Fruit fly (Drosophila melanogaster) whole organism, adult: ENCODE data around the gene E2f1.

Experiments
- CG11617 ChIP-seq: fragments of 200-800 bp; sonication (Bioruptor generic); optimal IDR thresholded peaks from 2 replicates; lab custom pipeline; 2017; ENCODE audit warnings: mild to moderate bottlenecking, missing biosample characterization, missing genetic modification reagents, missing genetic modification characterization
- CG12768 ChIP-seq: fragments of 200-800 bp; sonication (Bioruptor generic); optimal IDR thresholded peaks from 2 replicates; lab custom pipeline; 2017; ENCODE audit warnings: missing biosample characterization, missing genetic modification characterization, mild to moderate bottlenecking, moderate library complexity, missing genetic modification reagents
- CG14711 ChIP-seq: fragments of 200-800 bp; sonication (Bioruptor generic); optimal IDR thresholded peaks from 2 replicates; lab custom pipeline; 2018; ENCODE audit warnings: missing biosample characterization, mild to moderate bottlenecking, missing genetic modification characterization, moderate library complexity
- CG1620 ChIP-seq: fragments of 200-800 bp; sonication (Bioruptor generic); optimal IDR thresholded peaks from 2 replicates; lab custom pipeline; 2016; ENCODE audit warnings: missing biosample characterization, missing genetic modification characterization
- CG33017 ChIP-seq: fragments of 200-800 bp; sonication (Bioruptor generic); optimal IDR thresholded peaks from 2 replicates; lab custom pipeline; 2018; ENCODE audit warnings: missing biosample characterization, mild to moderate bottlenecking, missing genetic modification characterization, moderate library complexity
- CG5204 ChIP-seq: fragments of 200-800 bp; sonication (Bioruptor generic); optimal IDR thresholded peaks from 2 replicates; lab custom pipeline; 2016; ENCODE audit warnings: missing biosample characterization, missing genetic modification characterization
- CG7045 ChIP-seq: fragments of 200-800 bp; sonication (Bioruptor generic); optimal IDR thresholded peaks from 2 replicates; lab custom pipeline; 2017; ENCODE audit warnings: missing biosample characterization, mild to moderate bottlenecking, missing genetic modification characterization
- CG7101 ChIP-seq: fragments of 200-800 bp; sonication (Bioruptor generic); optimal IDR thresholded peaks from 2 replicates; lab custom pipeline; 2018; ENCODE audit warnings: missing biosample characterization, mild to moderate bottlenecking, missing genetic modification characterization, moderate library complexity
- Clk ChIP-seq: fragments of 200-800 bp; sonication (Bioruptor generic); optimal IDR thresholded peaks from 2 replicates; lab custom pipeline; 2017; ENCODE audit warnings: missing biosample characterization, missing genetic modification characterization
- Crg-1 ChIP-seq: fragments of 200-800 bp; sonication (Bioruptor generic); optimal IDR thresholded peaks from 2 replicates; lab custom pipeline; 2016; ENCODE audit warnings: missing biosample characterization, missing genetic modification characterization
- Hr96 ChIP-seq: fragments of 200-800 bp; sonication (Bioruptor generic); optimal IDR thresholded peaks from 2 replicates; lab custom pipeline; 2016; ENCODE audit warnings: missing biosample characterization, missing genetic modification characterization
- Mnt ChIP-seq: fragments of 200-800 bp; sonication (Bioruptor generic); optimal IDR thresholded peaks from 2 replicates; lab custom pipeline; 2016; ENCODE audit warnings: missing biosample characterization, mild to moderate bottlenecking, missing genetic modification characterization
- bab1 ChIP-seq: fragments of 200-800 bp; sonication (Bioruptor generic); optimal IDR thresholded peaks from 3 replicates; lab custom pipeline; 2019; ENCODE audit warnings: missing biosample characterization, mild to moderate bottlenecking, missing genetic modification characterization, moderate library complexity
- cic ChIP-seq: fragments of 200-800 bp; sonication (Bioruptor generic); optimal IDR thresholded peaks from 2 replicates; lab custom pipeline; 2017; ENCODE audit warnings: missing biosample characterization, mild to moderate bottlenecking, missing genetic modification characterization, moderate library complexity
- cnc ChIP-seq, 2 experiments: fragments of >200 bp; optimal IDR thresholded peaks; 2 replicates each; lab custom pipeline; 2017
- kay ChIP-seq: fragments of 200-800 bp; sonication (Bioruptor generic); peaks from one replicate; lab custom pipeline; 2016; ENCODE audit warnings: missing biosample characterization, missing genetic modification characterization, borderline replicate concordance
- ovo ChIP-seq: fragments of 200-800 bp; sonication (Bioruptor generic); optimal IDR thresholded peaks from 2 replicates; lab custom pipeline; 2016; ENCODE audit warnings: missing biosample characterization, missing genetic modification characterization
- pad ChIP-seq: fragments of 200-800 bp; sonication (Bioruptor generic); optimal IDR thresholded peaks from 3 replicates; lab custom pipeline; 2017; ENCODE audit warnings: missing biosample characterization, missing genetic modification characterization, mild to moderate bottlenecking, moderate library complexity, missing genetic modification reagents
- tj ChIP-seq: fragments of 200-800 bp; sonication (Bioruptor generic); optimal IDR thresholded peaks from 3 replicates; lab custom pipeline; 2017; ENCODE audit warnings: missing biosample characterization, mild to moderate bottlenecking, missing genetic modification characterization, moderate library complexity
- toe ChIP-seq: fragments of 200-800 bp; sonication (Bioruptor generic); optimal IDR thresholded peaks from 2 replicates; lab custom pipeline; 2016; ENCODE audit warnings: missing biosample characterization, missing genetic modification characterization

Gene E2f1

dm6 chr3R:21608275-21609035, 52.2 kb downstream of the E2f1 start:
- TF ChIP-seq CG7045 (GFP tag; lab: Kevin White, UChicago) (no peak), cnc (optimal IDR thresholded peaks at IDR 0.05; lab: Kevin White, UChicago) (no peak), tj (peak; percentile 4)

- peak; percentile 56 for TF ChIP-seq pad (GFP tag; lab: Kevin White, UChicago)
- no peak for TF ChIP-seq CG5204 (GFP tag; lab: Kevin White, UChicago)
- no peak for TF ChIP-seq kay (GFP tag; lab: Kevin White, UChicago)
- peak; percentile 43 for TF ChIP-seq Mnt (GFP tag; lab: Kevin White, UChicago)
- no peak for TF ChIP-seq toe (GFP tag; lab: Kevin White, UChicago)
- peak; percentile 72 for TF ChIP-seq cic
- TF ChIP-seq bab1 (GFP tag; lab: Kevin White, UChicago) = no peak
- TF ChIP-seq tj = peak; percentile 54
- no peak for TF ChIP-seq Hr96 (GFP tag; lab: Kevin White, UChicago)
Measured at dm6 chr3R:21606221-21607099, 54.2 kb downstream of the E2f1 start.

dm6 chr3R:21605291-21605898, 55.3 kb downstream of the E2f1 start:
- TF ChIP-seq toe (GFP tag; lab: Kevin White, UChicago) (no peak), CG1620 (GFP tag; lab: Kevin White, UChicago) (no peak), CG12768 (GFP tag; lab: Kevin White, UChicago) (peak; percentile 50), Clk (GFP tag; lab: Kevin White, UChicago) (no peak), Crg-1 (GFP tag; lab: Kevin White, UChicago) (no peak), Mnt (GFP tag; lab: Kevin White, UChicago) (peak; percentile 82), CG5204 (GFP tag; lab: Kevin White, UChicago) (no peak), CG11617 (GFP tag; lab: Kevin White, UChicago) (peak; percentile 38), ovo (peak; percentile 39), cnc (optimal IDR thresholded peaks at IDR 0.05; lab: Kevin White, UChicago) (no peak), kay (GFP tag; lab: Kevin White, UChicago) (no peak), Hr96 (GFP tag; lab: Kevin White, UChicago) (no peak), bab1 (GFP tag; lab: Kevin White, UChicago) (no peak), CG14711 (tag; lab: Kevin White, UChicago) (no peak), tj (peak; percentile 96), CG7101 (tag; lab: Kevin White, UChicago) (no peak), CG7045 (GFP tag; lab: Kevin White, UChicago) (peak; percentile 56), CG33017 (tag; lab: Kevin White, UChicago) (peak; percentile 52), pad (GFP tag; lab: Kevin White, UChicago) (peak; percentile 98), cic (peak; percentile 95)

DNA sequence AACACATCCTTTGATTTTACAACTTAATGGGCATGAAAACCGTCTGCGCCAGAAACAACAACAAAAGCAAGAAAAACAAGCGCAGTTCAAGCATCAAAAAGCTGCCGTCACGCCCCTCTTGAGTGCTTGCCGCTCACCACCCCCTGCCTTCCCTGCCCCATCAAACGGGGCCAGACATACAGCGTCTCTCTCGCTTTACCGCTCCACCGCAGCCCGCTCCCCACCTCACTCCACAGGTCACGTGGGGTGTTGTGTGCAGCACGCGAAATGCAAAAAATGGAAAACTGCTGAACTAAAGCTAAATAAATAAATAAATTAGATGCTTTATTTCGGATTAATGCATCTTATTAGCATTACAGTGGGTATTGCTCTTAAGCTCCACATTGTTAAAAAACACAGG, 56.1 kb downstream of the E2f1 start:
- TF ChIP-seq CG14711 (tag; lab: Kevin White, UChicago) = no peak
- TF ChIP-seq cic = no peak
- no peak for TF ChIP-seq ovo
- TF ChIP-seq Hr96 (GFP tag; lab: Kevin White, UChicago) = no peak
- no peak for TF ChIP-seq CG1620 (GFP tag; lab: Kevin White, UChicago)
- no peak for TF ChIP-seq Clk (GFP tag; lab: Kevin White, UChicago)
- no peak for TF ChIP-seq toe (GFP tag; lab: Kevin White, UChicago)
- no peak for TF ChIP-seq bab1 (GFP tag; lab: Kevin White, UChicago)
- TF ChIP-seq kay (GFP tag; lab: Kevin White, UChicago) = no peak

DNA sequence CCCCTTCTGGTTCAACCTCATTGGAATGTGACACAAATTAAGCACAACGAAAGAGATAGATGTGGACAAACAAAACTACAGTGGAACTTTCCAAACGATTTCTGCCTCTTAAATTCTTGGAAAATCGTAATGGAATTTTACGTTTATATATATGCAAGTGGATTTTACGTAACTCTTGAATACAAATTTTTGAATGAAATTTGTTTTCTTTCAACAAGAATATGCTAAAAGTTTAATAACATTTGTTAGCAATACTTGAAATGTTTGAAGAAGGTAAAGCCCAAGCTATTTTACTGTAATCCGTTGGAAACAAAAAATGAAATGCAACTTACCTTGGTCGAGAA, 58.0 kb downstream of the E2f1 start:
- TF ChIP-seq kay (GFP tag; lab: Kevin White, UChicago) (peak; percentile 33), CG11617 (GFP tag; lab: Kevin White, UChicago) (no peak)

dm6 chr3R:21601954-21602687, 58.5 kb downstream of the E2f1 start:
- no peak for TF ChIP-seq CG1620 (GFP tag; lab: Kevin White, UChicago)
